Worm (Caenorhabditis elegans) whole organism, L1 larva: Measurements from ENCODE around the gene T28D6.5.

ENCODE experiments used
- C04F5.9 ChIP-seq: sonication (generic microtip); optimal IDR thresholded peaks from 2 replicates; lab custom pipeline; 2016; ENCODE audit warnings: missing genetic modification characterization, missing compliant biosample characterization
- blmp-1 ChIP-seq: fragments of 150-350 bp; optimal IDR thresholded peaks from 2 replicates; lab custom pipeline; 2014; ENCODE audit warnings: missing biosample characterization, missing genetic modification characterization
- ceh-63 ChIP-seq: fragments of 200-800 bp; sonication (Bioruptor generic); optimal IDR thresholded peaks from 2 replicates; lab custom pipeline; 2018; ENCODE audit warnings: mild to moderate bottlenecking, missing genetic modification characterization, missing compliant biosample characterization
- ceh-8 ChIP-seq: fragments of 200-800 bp; sonication (Bioruptor generic); optimal IDR thresholded peaks from 2 replicates; lab custom pipeline; 2018; ENCODE audit warnings: mild to moderate bottlenecking, missing genetic modification characterization, moderate library complexity, missing compliant biosample characterization
- ces-1 ChIP-seq: fragments of 150-350 bp; optimal IDR thresholded peaks from 2 replicates; lab custom pipeline; 2014; ENCODE audit warnings: missing biosample characterization, missing genetic modification reagents, missing genetic modification characterization
- efl-1 ChIP-seq, 4 experiments: fragments of 150-350 bp; optimal IDR thresholded peaks in 3 of 4; peaks in 1 of 4; 1 replicate in 1 of 4; 2 replicates in 3 of 4; lab custom pipeline; 2014; ENCODE audit warnings: missing biosample characterization in 2 of 4, missing genetic modification characterization in 2 of 4, missing genetic modification reagents in 2 of 4
- egl-13 ChIP-seq: sonication (generic microtip); optimal IDR thresholded peaks from 2 replicates; lab custom pipeline; 2016; ENCODE audit warnings: missing genotype, missing genetic modification reagents, missing genetic modification characterization, missing compliant biosample characterization
- egl-27 ChIP-seq, 2 experiments: fragments of 150-350 bp in 1 of 2; sonication (generic microtip); optimal IDR thresholded peaks; 3 replicates each; lab custom pipeline; 2017 to 2018; ENCODE audit warnings: missing biosample characterization in 2 of 2, missing genetic modification characterization in 2 of 2, missing genetic modification reagents in 2 of 2
- ets-5 ChIP-seq: fragments of 200-800 bp; sonication (Bioruptor generic); IDR thresholded peaks from 2 replicates; pipeline ENCODE4 v1.3.6; 2022; ENCODE audit warnings: missing genetic modification characterization, missing compliant biosample characterization
- fkh-10 ChIP-seq: sonication (generic microtip); optimal IDR thresholded peaks from 2 replicates; lab custom pipeline; 2017; ENCODE audit warnings: missing biosample characterization, missing genetic modification reagents, missing genetic modification characterization
- fkh-4 ChIP-seq: sonication (generic microtip); optimal IDR thresholded peaks from 2 replicates; lab custom pipeline; 2016; ENCODE audit warnings: missing compliant biosample characterization, missing genetic modification characterization, borderline replicate concordance
- grh-1 ChIP-seq: fragments of 200-800 bp; sonication (Bioruptor generic); IDR thresholded peaks from 2 replicates; pipeline ENCODE4 v1.3.6; 2022; ENCODE audit warnings: missing genetic modification reagents, missing genetic modification characterization, missing compliant biosample characterization
- hlh-17 ChIP-seq: fragments of 200-800 bp; sonication (Bioruptor generic); optimal IDR thresholded peaks from 2 replicates; lab custom pipeline; 2018; ENCODE audit warnings: missing genetic modification characterization, mild to moderate bottlenecking, missing compliant biosample characterization, moderate library complexity, borderline replicate concordance
- jun-1 ChIP-seq: fragments of 150-350 bp; optimal IDR thresholded peaks from 2 replicates; lab custom pipeline; 2014; ENCODE audit warnings: missing biosample characterization, missing genetic modification reagents, missing genetic modification characterization
- lir-3 ChIP-seq: sonication (generic microtip); optimal IDR thresholded peaks from 2 replicates; lab custom pipeline; 2016; ENCODE audit warnings: mild to moderate bottlenecking, missing genetic modification characterization, moderate library complexity, missing compliant biosample characterization; ENCODE audit not compliant: poor library complexity
- lsy-2 ChIP-seq, 2 experiments: fragments of 150-350 bp; optimal IDR thresholded peaks; 2 replicates each; lab custom pipeline; 2014; ENCODE audit warnings: missing biosample characterization in 2 of 2, missing genetic modification characterization in 2 of 2
- mdl-1 ChIP-seq, 2 experiments: fragments of 150-350 bp; optimal IDR thresholded peaks; 2 replicates each; lab custom pipeline; 2014 to 2017; ENCODE audit warnings: missing biosample characterization in 2 of 2, missing genetic modification characterization in 2 of 2, inconsistent platforms in 1 of 2
- mef-2 ChIP-seq: fragments of 150-350 bp; optimal IDR thresholded peaks from 2 replicates; lab custom pipeline; 2014; ENCODE audit warnings: missing biosample characterization, missing genetic modification characterization
- mep-1 ChIP-seq: fragments of 150-350 bp; optimal IDR thresholded peaks from 2 replicates; lab custom pipeline; 2014; ENCODE audit warnings: missing biosample characterization, missing genetic modification characterization
- nhr-19 ChIP-seq: fragments of 200-800 bp; sonication (Bioruptor generic); conservative IDR thresholded peaks from 2 replicates; pipeline ENCODE4 v1.3.6; 2022; ENCODE audit warnings: missing genetic modification characterization, missing compliant biosample characterization
- nhr-237 ChIP-seq: fragments of 150-350 bp; optimal IDR thresholded peaks from 2 replicates; lab custom pipeline; 2014; ENCODE audit warnings: missing biosample characterization, missing genetic modification characterization
- nhr-28 ChIP-seq: fragments of 150-350 bp; optimal IDR thresholded peaks from 2 replicates; lab custom pipeline; 2014; ENCODE audit warnings: missing biosample characterization, missing genetic modification characterization
- nhr-47 ChIP-seq: sonication (generic microtip); optimal IDR thresholded peaks from 2 replicates; lab custom pipeline; 2016; ENCODE audit warnings: mild to moderate bottlenecking, missing genetic modification characterization, moderate library complexity, missing compliant biosample characterization
- nhr-71 ChIP-seq: sonication (generic microtip); optimal IDR thresholded peaks from 2 replicates; lab custom pipeline; 2016; ENCODE audit warnings: mild to moderate bottlenecking, missing genetic modification characterization, moderate library complexity, missing compliant biosample characterization
- nhr-76 ChIP-seq: sonication (generic microtip); optimal IDR thresholded peaks from 2 replicates; lab custom pipeline; 2017; ENCODE audit warnings: missing biosample characterization, missing genetic modification characterization
- nhr-85 ChIP-seq: sonication (generic microtip); peaks from one replicate; lab custom pipeline; 2016; ENCODE audit warnings: missing genetic modification characterization, inconsistent platforms, missing compliant biosample characterization
- nhr-90 ChIP-seq: sonication (generic microtip); optimal IDR thresholded peaks from 2 replicates; lab custom pipeline; 2016; ENCODE audit warnings: mild to moderate bottlenecking, missing genetic modification characterization, missing compliant biosample characterization; ENCODE audit not compliant: poor library complexity
- pag-3 ChIP-seq: sonication (generic microtip); optimal IDR thresholded peaks from 2 replicates; lab custom pipeline; 2017; ENCODE audit warnings: missing genetic modification characterization, mild to moderate bottlenecking, missing compliant biosample characterization, antibody characterized with exemption, borderline replicate concordance; ENCODE audit not compliant: insufficient read depth
- pax-3 ChIP-seq: fragments of 200-800 bp; sonication (Bioruptor generic); optimal IDR thresholded peaks from 2 replicates; lab custom pipeline; 2018; ENCODE audit warnings: mild to moderate bottlenecking, missing genetic modification characterization, moderate library complexity, missing compliant biosample characterization
- pqm-1 ChIP-seq: sonication (generic microtip); optimal IDR thresholded peaks from 3 replicates; lab custom pipeline; 2017; ENCODE audit warnings: missing biosample characterization, missing genetic modification characterization
- rnt-1 ChIP-seq: sonication (generic microtip); optimal IDR thresholded peaks from 2 replicates; lab custom pipeline; 2016; ENCODE audit warnings: mild to moderate bottlenecking, missing genetic modification characterization, moderate library complexity, missing compliant biosample characterization
- skn-1 ChIP-seq: fragments of 150-350 bp; optimal IDR thresholded peaks from 2 replicates; lab custom pipeline; 2014; ENCODE audit warnings: missing biosample characterization, missing genetic modification characterization
- snpc-4 ChIP-seq: fragments of 150-350 bp; optimal IDR thresholded peaks from 2 replicates; lab custom pipeline; 2014; ENCODE audit warnings: missing biosample characterization, missing genetic modification characterization
- snu-23 ChIP-seq: sonication (generic microtip); optimal IDR thresholded peaks from 2 replicates; lab custom pipeline; 2016; ENCODE audit warnings: missing genetic modification characterization, missing compliant biosample characterization
- sox-4 ChIP-seq: sonication (generic microtip); optimal IDR thresholded peaks from 2 replicates; lab custom pipeline; 2016; ENCODE audit warnings: missing genetic modification characterization, missing compliant biosample characterization
- sptf-1 ChIP-seq: fragments of 150-350 bp; optimal IDR thresholded peaks from 2 replicates; lab custom pipeline; 2014; ENCODE audit warnings: missing biosample characterization, missing genetic modification characterization
- sup-37 ChIP-seq: fragments of 200-800 bp; sonication (Bioruptor generic); optimal IDR thresholded peaks from 2 replicates; lab custom pipeline; 2018; ENCODE audit warnings: mild to moderate bottlenecking, missing genetic modification characterization, missing compliant biosample characterization
- tlp-1 ChIP-seq: fragments of 150-350 bp; optimal IDR thresholded peaks from 2 replicates; lab custom pipeline; 2014; ENCODE audit warnings: missing biosample characterization, missing genetic modification characterization
- unc-30 ChIP-seq: sonication (generic microtip); optimal IDR thresholded peaks from 2 replicates; lab custom pipeline; 2017; ENCODE audit warnings: missing biosample characterization, missing genetic modification characterization
- vab-15 ChIP-seq: sonication (generic microtip); optimal IDR thresholded peaks from 2 replicates; lab custom pipeline; 2017; ENCODE audit warnings: missing genotype, mild to moderate bottlenecking, missing genetic modification characterization, missing compliant biosample characterization
- xbp-1 ChIP-seq: sonication (generic microtip); optimal IDR thresholded peaks from 2 replicates; lab custom pipeline; 2016; ENCODE audit warnings: missing genetic modification characterization, missing compliant biosample characterization
- zag-1 ChIP-seq: fragments of 150-350 bp; optimal IDR thresholded peaks from 2 replicates; lab custom pipeline; 2014; ENCODE audit warnings: missing biosample characterization, missing genetic modification characterization
- zip-4 ChIP-seq: fragments of 200-800 bp; sonication (Bioruptor generic); optimal IDR thresholded peaks from 2 replicates; lab custom pipeline; 2018; ENCODE audit warnings: mild to moderate bottlenecking, missing genetic modification characterization, moderate library complexity, missing compliant biosample characterization
- ztf-4 ChIP-seq: fragments of 150-350 bp; optimal IDR thresholded peaks from 2 replicates; lab custom pipeline; 2014; ENCODE audit warnings: missing biosample characterization, missing genetic modification characterization

Gene T28D6.5

ce11 chrIII:11344125-11344524 lies 10.6 kb downstream of the T28D6.5 start:
- TF ChIP-seq xbp-1 (tag; lab: Kevin White, UChicago) = no peak
- no peak for TF ChIP-seq lir-3 (tag; lab: Kevin White, UChicago)
- TF ChIP-seq ztf-4 (tag; lab: Kevin White, UChicago) = no peak

ce11 chrIII:11346383-11346782 lies 12.9 kb downstream of the T28D6.5 start, which contains the start of gene T28D6.7:
TSS of gene T28D6.7 (minus strand) at chrIII:11346483.
- TF ChIP-seq ets-5 (GFP tag; lab: Robert Waterston, UW) (no peak), blmp-1 (tag; lab: Kevin White, UChicago) (no peak), nhr-71 (no peak), egl-13 (tag; lab: Kevin White, UChicago) (no peak)

ce11 chrIII:11350107-11350826 lies 16.8 kb downstream of the T28D6.5 start:
- TF ChIP-seq pag-3 (no peak), efl-1 (optimal IDR thresholded peaks at IDR 0.05; lab: Kevin White, UChicago) (no peak), efl-1 (GFP tag; optimal IDR thresholded peaks at IDR 0.05 in 1 of 2; lab: Kevin White, UChicago) (peak in 1 of 2 experiments; percentile 48)

- TF ChIP-seq pax-3 (tag; lab: Kevin White, UChicago) (no peak), grh-1 (no peak), rnt-1 (tag; lab: Kevin White, UChicago) (peak; percentile 72), xbp-1 (tag; lab: Kevin White, UChicago) (peak; percentile 5), zag-1 (no peak), ceh-63 (GFP tag; lab: Kevin White, UChicago) (no peak), skn-1 (no peak), nhr-237 (tag; lab: Kevin White, UChicago) (no peak), efl-1 (optimal IDR thresholded peaks at IDR 0.05; lab: Kevin White, UChicago) (peak in 1 of 2 experiments; percentile 13), efl-1 (GFP tag; optimal IDR thresholded peaks at IDR 0.05 in 1 of 2; lab: Kevin White, UChicago) (peak; percentile 16 to 84), jun-1 (tag; lab: Kevin White, UChicago) (no peak), pqm-1 (tag; lab: Kevin White, UChicago) (no peak), nhr-47 (tag; lab: Kevin White, UChicago) (peak; percentile 37), ceh-8 (GFP tag; lab: Kevin White, UChicago) (no peak), ces-1 (GFP tag; lab: Kevin White, UChicago) (no peak), snpc-4 (tag; lab: Kevin White, UChicago) (no peak), ets-5 (GFP tag; lab: Robert Waterston, UW) (no peak), sptf-1 (tag; lab: Kevin White, UChicago) (no peak), nhr-28 (no peak), zip-4 (no peak), unc-30 (no peak), nhr-76 (no peak), C04F5.9 (no peak), sox-4 (no peak), nhr-19 (GFP tag; lab: Robert Waterston, UW) (peak; percentile 45), egl-27 (tag; optimal IDR thresholded peaks at IDR 0.05; lab: Kevin White, UChicago) (no peak), fkh-10 (GFP tag; lab: Kevin White, UChicago) (no peak), lsy-2 (tag; optimal IDR thresholded peaks at IDR 0.05; lab: Kevin White, UChicago) (peak; percentile 14 to 42), nhr-85 (no peak), sup-37 (no peak), fkh-4 (tag; lab: Kevin White, UChicago) (no peak), lir-3 (tag; lab: Kevin White, UChicago) (no peak), mef-2 (tag; lab: Kevin White, UChicago) (no peak), mdl-1 (tag; optimal IDR thresholded peaks at IDR 0.05; lab: Kevin White, UChicago) (no peak), mep-1 (tag; lab: Kevin White, UChicago) (peak; percentile 26), vab-15 (no peak), hlh-17 (no peak), nhr-90 (peak; percentile 31), snu-23 (GFP tag; lab: Kevin White, UChicago) (peak; percentile 52), tlp-1 (no peak)
Observed at ce11 chrIII:11352840-11353239, 19.4 kb downstream of the T28D6.5 start.
